Worm (Caenorhabditis elegans): ENCODE measurements around the gene spop-1.

The spop-1 gene

DNA sequence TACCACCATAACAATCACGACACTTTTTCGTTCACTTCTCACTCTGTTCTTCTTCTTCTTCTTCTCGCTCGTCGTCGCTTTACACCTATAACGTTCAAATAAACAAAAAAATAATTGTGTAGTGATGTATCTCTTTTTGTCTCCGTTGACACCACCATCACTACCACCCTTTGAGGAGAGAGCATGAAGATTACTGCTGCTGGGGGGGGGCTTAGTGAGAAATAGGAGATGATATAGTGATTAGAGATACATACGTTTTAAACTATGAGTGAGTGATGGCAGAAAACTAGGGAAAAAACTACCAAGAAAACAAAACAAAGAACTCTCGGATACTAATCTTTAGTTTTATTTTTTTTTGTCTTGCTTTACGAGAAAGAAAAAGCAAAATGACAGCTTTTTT lies 28.5 kb upstream of the spop-1 start:
- TF ChIP-seq nhr-19 (GFP tag; conservative IDR thresholded peaks at IDR 0.05): 0 out of 2 replicates have a peak, but pooled peaks have one; percentile 6
- TF ChIP-seq lsy-2 (tag; optimal IDR thresholded peaks at IDR 0.05): peak; percentile 15 to 46
- peak; percentile 33 for TF ChIP-seq rnt-1 (tag; optimal IDR thresholded peaks at IDR 0.05)
- TF ChIP-seq mep-1 (tag; optimal IDR thresholded peaks at IDR 0.05): no peak
- peak; percentile 33 for TF ChIP-seq snu-23 (GFP tag; optimal IDR thresholded peaks at IDR 0.05)
- TF ChIP-seq lin-14 (GFP tag; optimal IDR thresholded peaks at IDR 0.05): peak; percentile 75
- TF ChIP-seq nhr-71 (tag; optimal IDR thresholded peaks at IDR 0.05): peak; percentile 42
- TF ChIP-seq unc-62 (GFP tag; optimal IDR thresholded peaks at IDR 0.05): no peak

DNA sequence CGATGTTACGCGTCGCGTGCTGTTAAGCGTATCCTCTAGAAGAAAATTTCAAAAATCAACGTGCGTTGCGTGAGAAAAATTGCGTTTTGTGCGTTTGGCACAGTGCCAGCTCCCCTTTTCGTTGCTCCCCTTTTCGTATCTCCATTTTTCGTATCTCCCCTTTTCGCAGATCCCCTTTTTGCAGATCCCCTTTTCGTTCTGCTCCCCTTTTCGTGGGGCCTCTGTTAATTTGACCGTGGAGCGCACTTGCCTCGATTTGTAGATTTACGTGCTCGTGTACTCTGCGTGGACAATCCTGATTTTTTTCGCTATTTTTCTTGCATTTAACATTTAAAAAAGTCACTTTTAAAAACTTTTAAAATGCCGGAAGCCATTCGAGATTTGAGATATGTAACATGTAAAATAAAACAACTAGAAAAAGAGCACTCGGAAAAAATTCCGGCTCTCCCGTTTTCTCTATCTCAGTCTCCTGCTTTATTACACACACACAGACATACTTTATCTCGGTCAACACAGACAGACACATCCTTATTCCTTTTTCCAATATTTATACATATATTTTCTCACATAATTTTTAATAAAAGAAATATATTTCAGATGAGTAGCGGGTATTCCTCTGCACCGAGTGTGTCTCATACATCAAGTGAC lies 25.8 kb upstream of the spop-1 start, which contains the start of gene ttll-4:
Gene ttll-4 (plus strand): TSS at position 598 of the 648 bp plus-strand sequence.
- peak; percentile 56 for TF ChIP-seq fkh-8 (tag; optimal IDR thresholded peaks at IDR 0.05)
- TF ChIP-seq efl-3 (GFP tag; optimal IDR thresholded peaks at IDR 0.05): no peak
- TF ChIP-seq nhr-19 (GFP tag; conservative IDR thresholded peaks at IDR 0.05): peak; percentile 61
- peak; percentile 72 for TF ChIP-seq unc-98 (GFP tag; IDR thresholded peaks at IDR 0.05)
- TF ChIP-seq nhr-28 (tag; optimal IDR thresholded peaks at IDR 0.05): no peak
- TF ChIP-seq ama-1 (optimal IDR thresholded peaks at IDR 0.05): no peak
- TF ChIP-seq grh-1 (GFP tag; IDR thresholded peaks at IDR 0.05): no peak
- TF ChIP-seq aly-2 (tag; optimal IDR thresholded peaks at IDR 0.05): no peak
- TF ChIP-seq swsn-7 (tag; optimal IDR thresholded peaks at IDR 0.05): peak; percentile 65
- no peak for TF ChIP-seq unc-130 (tag; optimal IDR thresholded peaks at IDR 0.05)
- no peak for TF ChIP-seq F16B12.6 (tag; optimal IDR thresholded peaks at IDR 0.05)
- TF ChIP-seq nhr-47 (tag; optimal IDR thresholded peaks at IDR 0.05): peak; percentile 72
- peak; percentile 58 for TF ChIP-seq snu-23 (GFP tag; optimal IDR thresholded peaks at IDR 0.05)
- no peak for TF ChIP-seq ztf-4 (tag; optimal IDR thresholded peaks at IDR 0.05)
- TF ChIP-seq nhr-12 (tag; optimal IDR thresholded peaks at IDR 0.05): no peak
- peak in 1 of 2 experiments; percentile 67 for TF ChIP-seq ztf-11 (tag; optimal IDR thresholded peaks at IDR 0.05)
- TF ChIP-seq dsc-1 (tag; optimal IDR thresholded peaks at IDR 0.05): peak; percentile 71
- no peak for TF ChIP-seq C04F5.9 (tag; optimal IDR thresholded peaks at IDR 0.05)
- peak; percentile 59 for TF ChIP-seq tbx-2 (tag; optimal IDR thresholded peaks at IDR 0.05)
- TF ChIP-seq C16A3.4 (tag; optimal IDR thresholded peaks at IDR 0.05): no peak
- peak; percentile 82 for TF ChIP-seq lin-14 (GFP tag; optimal IDR thresholded peaks at IDR 0.05)
- peak; percentile 71 for TF ChIP-seq lir-3 (tag; optimal IDR thresholded peaks at IDR 0.05; ENCODE audit: poor library complexity)
- no peak for TF ChIP-seq aha-1 (tag; optimal IDR thresholded peaks at IDR 0.05)
- no peak for TF ChIP-seq sptf-1 (tag; optimal IDR thresholded peaks at IDR 0.05)
- TF ChIP-seq egl-13 (tag; optimal IDR thresholded peaks at IDR 0.05): peak; percentile 59
- peak; percentile 78 for TF ChIP-seq isw-1 (GFP tag; IDR thresholded peaks at IDR 0.05)
- no peak for TF ChIP-seq unc-30 (tag; optimal IDR thresholded peaks at IDR 0.05)
- no peak for TF ChIP-seq C34B4.2 (tag; optimal IDR thresholded peaks at IDR 0.05)
- peak in 2 of 3 experiments; percentile 0 to 48 for TF ChIP-seq dpl-1 (GFP tag; optimal IDR thresholded peaks at IDR 0.05)
- TF ChIP-seq nhr-76 (tag; optimal IDR thresholded peaks at IDR 0.05): no peak
- no peak for TF ChIP-seq pqm-1 (tag; optimal IDR thresholded peaks at IDR 0.05)
- TF ChIP-seq pax-3 (tag; optimal IDR thresholded peaks at IDR 0.05): peak; percentile 29
- peak; percentile 34 to 53 (median 46) for TF ChIP-seq ceh-82 (tag; optimal IDR thresholded peaks at IDR 0.05)
- TF ChIP-seq unc-62 (GFP tag; optimal IDR thresholded peaks at IDR 0.05): no peak
- TF ChIP-seq jun-1 (tag; optimal IDR thresholded peaks at IDR 0.05): no peak
- TF ChIP-seq elt-3 (tag; optimal IDR thresholded peaks at IDR 0.05): no peak
- peak; percentile 34 for TF ChIP-seq vab-15 (tag; optimal IDR thresholded peaks at IDR 0.05)
- peak; percentile 31 for TF ChIP-seq nhr-90 (tag; optimal IDR thresholded peaks at IDR 0.05; ENCODE audit: poor library complexity)
- TF ChIP-seq pag-3 (tag; optimal IDR thresholded peaks at IDR 0.05; ENCODE audit: borderline replicate concordance, insufficient read depth): no peak
- TF ChIP-seq fkh-10 (GFP tag; optimal IDR thresholded peaks at IDR 0.05): peak; percentile 48
- peak; percentile 85 for TF ChIP-seq rnt-1 (tag; optimal IDR thresholded peaks at IDR 0.05)
- TF ChIP-seq mab-9 (GFP tag; IDR thresholded peaks at IDR 0.05): peak; percentile 58; the same call in 1 of the 2 replicates
- TF ChIP-seq ceh-90 (tag; optimal IDR thresholded peaks at IDR 0.05): no peak
- no peak for TF ChIP-seq elt-2 (tag; optimal IDR thresholded peaks at IDR 0.05)
- TF ChIP-seq nhr-84 (tag; optimal IDR thresholded peaks at IDR 0.05): no peak
- no peak for TF ChIP-seq nhr-11 (tag; optimal IDR thresholded peaks at IDR 0.05)
